Fruit fly (Drosophila melanogaster) whole organism, embryonic: Measurements from ENCODE around the gene opa.

Source experiments
- Abd-B ChIP-seq: fragments of 200-800 bp; sonication (Bioruptor generic); optimal IDR thresholded peaks from 2 replicates; lab custom pipeline; 2018; ENCODE audit warnings: missing biosample characterization, mild to moderate bottlenecking, missing genetic modification characterization, moderate library complexity
- Bgb ChIP-seq: fragments of 200-800 bp; sonication (Bioruptor generic); IDR thresholded peaks from 2 replicates; pipeline ENCODE4 v1.3.6; 2022; ENCODE audit warnings: missing biosample characterization, missing genetic modification characterization; ENCODE audit not compliant: partially characterized antibody
- C15 ChIP-seq: fragments of 200-800 bp; sonication (Bioruptor generic); IDR thresholded peaks from 3 replicates; pipeline ENCODE4 v1.3.6; 2022; ENCODE audit warnings: missing biosample characterization, missing genetic modification characterization
- CG11398 ChIP-seq: fragments of 200-800 bp; sonication (Bioruptor generic); optimal IDR thresholded peaks from 2 replicates; lab custom pipeline; 2016; ENCODE audit warnings: missing biosample characterization, missing genetic modification characterization
- CG12942 ChIP-seq: fragments of 200-800 bp; sonication (Bioruptor generic); optimal IDR thresholded peaks from 3 replicates; lab custom pipeline; 2016; ENCODE audit warnings: missing biosample characterization, missing genetic modification characterization
- CG2199 ChIP-seq: fragments of 200-800 bp; sonication (Bioruptor generic); IDR thresholded peaks from 3 replicates; pipeline ENCODE4 v1.3.6; 2022; ENCODE audit warnings: missing biosample characterization, missing genetic modification characterization
- CG2889 ChIP-seq: fragments of 200-800 bp; sonication (Bioruptor generic); IDR thresholded peaks from 3 replicates; pipeline ENCODE4 v1.3.6; 2022; ENCODE audit warnings: missing biosample characterization, missing genetic modification characterization
- CG32532 ChIP-seq: fragments of 200-800 bp; sonication (Bioruptor generic); IDR thresholded peaks from 2 replicates; pipeline ENCODE4 v1.3.6; 2022; ENCODE audit warnings: missing biosample characterization, missing genetic modification characterization
- CG32767 ChIP-seq: fragments of 200-800 bp; sonication (Bioruptor generic); IDR thresholded peaks from 2 replicates; pipeline ENCODE4 v1.3.6; 2022; ENCODE audit warnings: missing biosample characterization, missing genetic modification characterization
- CG34224 ChIP-seq: fragments of 200-800 bp; sonication (Bioruptor generic); IDR thresholded peaks from 3 replicates; pipeline ENCODE4 v1.3.6; 2022; ENCODE audit warnings: missing biosample characterization, missing genetic modification characterization; ENCODE audit not compliant: partially characterized antibody
- CG4707 ChIP-seq: fragments of 200-800 bp; sonication (Bioruptor generic); optimal IDR thresholded peaks from 2 replicates; lab custom pipeline; 2018; ENCODE audit warnings: missing biosample characterization, mild to moderate bottlenecking, missing genetic modification characterization, moderate library complexity
- CG6689 ChIP-seq: fragments of 200-800 bp; sonication (Bioruptor generic); IDR thresholded peaks from 2 replicates; pipeline ENCODE4 v1.3.6; 2022; ENCODE audit warnings: missing biosample characterization, missing genetic modification characterization
- CG7372 ChIP-seq: fragments of 200-800 bp; sonication (Bioruptor generic); IDR thresholded peaks from 2 replicates; pipeline ENCODE4 v1.3.6; 2022; ENCODE audit warnings: missing biosample characterization, missing genetic modification characterization
- CG7987 ChIP-seq: fragments of 200-800 bp; sonication (Bioruptor generic); optimal IDR thresholded peaks from 2 replicates; lab custom pipeline; 2018; ENCODE audit warnings: missing biosample characterization, mild to moderate bottlenecking, missing genetic modification characterization, moderate library complexity
- CG9817 ChIP-seq: fragments of 200-800 bp; sonication (Bioruptor generic); optimal IDR thresholded peaks from 2 replicates; lab custom pipeline; 2018; ENCODE audit warnings: missing biosample characterization, mild to moderate bottlenecking, missing genetic modification characterization, moderate library complexity
- CoRest ChIP-seq: fragments of 200-800 bp; sonication (Bioruptor generic); optimal IDR thresholded peaks from 3 replicates; lab custom pipeline; 2018; ENCODE audit warnings: missing biosample characterization, mild to moderate bottlenecking, missing genetic modification characterization, moderate library complexity
- Dbx ChIP-seq: fragments of 200-800 bp; sonication (Bioruptor generic); IDR thresholded peaks from 3 replicates; pipeline ENCODE4 v1.3.6; 2022; ENCODE audit warnings: missing biosample characterization, missing genetic modification characterization
- Dip2 ChIP-seq: fragments of 200-800 bp; sonication (Bioruptor generic); IDR thresholded peaks from 2 replicates; pipeline ENCODE4 v1.3.6; 2022; ENCODE audit warnings: missing biosample characterization, missing genetic modification characterization
- Dll ChIP-seq: fragments of 200-800 bp; sonication (Bioruptor generic); IDR thresholded peaks from 4 replicates; pipeline ENCODE4 v1.3.6; 2022; ENCODE audit warnings: missing biosample characterization, missing genetic modification characterization; ENCODE audit not compliant: partially characterized antibody
- Dp ChIP-seq: fragments of 200-800 bp; sonication (Bioruptor generic); optimal IDR thresholded peaks from 2 replicates; lab custom pipeline; 2018; ENCODE audit warnings: missing biosample characterization, mild to moderate bottlenecking, missing genetic modification characterization, moderate library complexity
- HLH54F ChIP-seq: fragments of 200-800 bp; sonication (Bioruptor generic); optimal IDR thresholded peaks from 3 replicates; lab custom pipeline; 2016; ENCODE audit warnings: missing biosample characterization, missing genetic modification characterization
- Hr3 ChIP-seq: fragments of 200-800 bp; sonication (Bioruptor generic); optimal IDR thresholded peaks from 3 replicates; lab custom pipeline; 2016; ENCODE audit warnings: missing biosample characterization, missing genetic modification characterization
- Jarid2 ChIP-seq: fragments of 200-800 bp; sonication (Bioruptor generic); optimal IDR thresholded peaks from 3 replicates; lab custom pipeline; 2017; ENCODE audit warnings: mild to moderate bottlenecking, missing biosample characterization, missing genetic modification reagents, missing genetic modification characterization
- Kr ChIP-seq: fragments of 200-800 bp; sonication (Bioruptor generic); optimal IDR thresholded peaks from 2 replicates; lab custom pipeline; 2017; ENCODE audit warnings: missing biosample characterization, mild to moderate bottlenecking, missing genetic modification characterization
- Lhr ChIP-seq: fragments of 200-800 bp; sonication (Bioruptor generic); optimal IDR thresholded peaks from 3 replicates; lab custom pipeline; 2017; ENCODE audit warnings: mild to moderate bottlenecking, missing biosample characterization, missing genetic modification reagents, missing genetic modification characterization
- Mad ChIP-seq: fragments of 200-800 bp; sonication (Bioruptor generic); optimal IDR thresholded peaks from 2 replicates; lab custom pipeline; 2016; ENCODE audit warnings: missing biosample characterization, missing genetic modification characterization
- Nf-YA ChIP-seq: fragments of 200-800 bp; sonication (Bioruptor generic); IDR thresholded peaks from 2 replicates; pipeline ENCODE4 v1.3.6; 2022; ENCODE audit warnings: missing biosample characterization, missing genetic modification characterization
- Nf-YC ChIP-seq: fragments of 200-800 bp; optimal IDR thresholded peaks from 3 replicates; lab custom pipeline; 2019; ENCODE audit warnings: missing biosample characterization, mild to moderate bottlenecking, missing genetic modification characterization, moderate library complexity
- Sry-β ChIP-seq: fragments of 200-800 bp; sonication (Bioruptor generic); optimal IDR thresholded peaks from 2 replicates; lab custom pipeline; 2018; ENCODE audit warnings: missing biosample characterization, mild to moderate bottlenecking, missing genetic modification characterization, moderate library complexity
- Sry-δ ChIP-seq: fragments of 200-800 bp; sonication (Bioruptor generic); optimal IDR thresholded peaks from 2 replicates; lab custom pipeline; 2016; ENCODE audit warnings: missing biosample characterization, missing genetic modification characterization
- TFAM ChIP-seq: fragments of 200-800 bp; sonication (Bioruptor generic); optimal IDR thresholded peaks from 2 replicates; lab custom pipeline; 2017; ENCODE audit warnings: missing biosample characterization, missing genetic modification characterization, inconsistent platforms
- bab2 ChIP-seq: fragments of 200-800 bp; sonication (Bioruptor generic); optimal IDR thresholded peaks from 2 replicates; lab custom pipeline; 2016; ENCODE audit warnings: missing biosample characterization, missing genetic modification characterization
- bsh ChIP-seq, 2 experiments: fragments of 200-800 bp; sonication (Bioruptor generic); optimal IDR thresholded peaks; 2 replicates each; lab custom pipeline; 2017 to 2018; ENCODE audit warnings: mild to moderate bottlenecking in 2 of 2, missing biosample characterization in 2 of 2, missing genetic modification characterization in 2 of 2, moderate library complexity in 1 of 2
- chif ChIP-seq, 2 experiments: fragments of 200-800 bp; sonication (Bioruptor generic); optimal IDR thresholded peaks; 3 replicates each; lab custom pipeline; 2016; ENCODE audit warnings: missing biosample characterization in 2 of 2, missing genetic modification characterization in 2 of 2
- cwo ChIP-seq: fragments of 200-800 bp; sonication (Bioruptor generic); optimal IDR thresholded peaks from 3 replicates; lab custom pipeline; 2017; ENCODE audit warnings: missing biosample characterization, missing genetic modification characterization, mild to moderate bottlenecking, moderate library complexity, missing genetic modification reagents
- dan ChIP-seq: fragments of 200-800 bp; sonication (Bioruptor generic); IDR thresholded peaks from 2 replicates; pipeline ENCODE4 v1.3.6; 2022; ENCODE audit warnings: missing biosample characterization, missing genetic modification characterization
- gcm ChIP-seq: fragments of 200-800 bp; sonication (Bioruptor generic); optimal IDR thresholded peaks from 2 replicates; lab custom pipeline; 2019; ENCODE audit warnings: missing biosample characterization, mild to moderate bottlenecking, missing genetic modification characterization, moderate library complexity
- kni ChIP-seq: fragments of 200-800 bp; sonication (Bioruptor generic); optimal IDR thresholded peaks from 3 replicates; lab custom pipeline; 2017; ENCODE audit warnings: mild to moderate bottlenecking, missing biosample characterization, missing genetic modification reagents, missing genetic modification characterization
- lab ChIP-seq: fragments of 200-800 bp; sonication (Bioruptor generic); optimal IDR thresholded peaks from 3 replicates; lab custom pipeline; 2017; ENCODE audit warnings: missing biosample characterization, missing genetic modification characterization, mild to moderate bottlenecking, moderate library complexity, missing genetic modification reagents
- lilli ChIP-seq: fragments of 200-800 bp; sonication (Bioruptor generic); optimal IDR thresholded peaks from 3 replicates; lab custom pipeline; 2016; ENCODE audit warnings: missing biosample characterization, missing genetic modification characterization
- onecut ChIP-seq: fragments of 200-800 bp; sonication (Bioruptor generic); IDR thresholded peaks from 2 replicates; pipeline ENCODE4 v1.3.6; 2022; ENCODE audit warnings: missing biosample characterization, missing genetic modification characterization
- psq ChIP-seq: fragments of 200-800 bp; sonication (Bioruptor generic); optimal IDR thresholded peaks from 2 replicates; lab custom pipeline; 2017; ENCODE audit warnings: missing biosample characterization, missing genetic modification characterization
- schlank ChIP-seq: fragments of 200-800 bp; sonication (Bioruptor generic); optimal IDR thresholded peaks from 2 replicates; lab custom pipeline; 2018; ENCODE audit warnings: missing biosample characterization, mild to moderate bottlenecking, missing genetic modification characterization
- slbo ChIP-seq: fragments of 200-800 bp; sonication (Bioruptor generic); IDR thresholded peaks from 2 replicates; pipeline ENCODE4 v1.3.6; 2022; ENCODE audit warnings: missing biosample characterization, missing genetic modification characterization
- sug ChIP-seq: fragments of 200-800 bp; optimal IDR thresholded peaks from 2 replicates; lab custom pipeline; 2019; ENCODE audit warnings: missing biosample characterization, mild to moderate bottlenecking, missing genetic modification characterization, moderate library complexity
- tgo ChIP-seq: fragments of 200-800 bp; sonication (Bioruptor generic); IDR thresholded peaks from 3 replicates; pipeline ENCODE4 v1.3.6; 2022; ENCODE audit warnings: missing biosample characterization, missing genetic modification characterization
- tll ChIP-seq, 2 experiments: fragments of 200-800 bp in 1 of 2; fragments of >200 bp in 1 of 2; sonication (Bioruptor generic) in 1 of 2; optimal IDR thresholded peaks; 2 replicates each; lab custom pipeline; 2017 to 2019; ENCODE audit warnings: missing biosample characterization in 2 of 2, missing genetic modification characterization in 2 of 2, mild to moderate bottlenecking in 1 of 2, moderate library complexity in 1 of 2
- trh ChIP-seq: fragments of 200-800 bp; sonication (Bioruptor generic); optimal IDR thresholded peaks from 2 replicates; lab custom pipeline; 2016; ENCODE audit warnings: missing biosample characterization, missing genetic modification characterization
- wdn ChIP-seq: fragments of 200-800 bp; sonication (Bioruptor generic); IDR thresholded peaks from 2 replicates; pipeline ENCODE4 v1.3.6; 2022; ENCODE audit warnings: missing biosample characterization, missing genetic modification characterization
- wek ChIP-seq: fragments of 200-800 bp; sonication (Bioruptor generic); optimal IDR thresholded peaks from 3 replicates; lab custom pipeline; 2018; ENCODE audit warnings: missing biosample characterization, mild to moderate bottlenecking, missing genetic modification characterization, moderate library complexity

Gene opa

dm6 chr3R:4804126-4804649, 48.4 kb upstream of the opa start (continued):
- TF ChIP-seq cwo (GFP tag; lab: Kevin White, UChicago) (no peak), wdn (GFP tag; lab: Robert Waterston, UW) (no peak), CG12942 (GFP tag; lab: Kevin White, UChicago) (no peak), lab (GFP tag; lab: Kevin White, UChicago) (peak; percentile 26), Dip2 (GFP tag; lab: Robert Waterston, UW) (no peak), CG9817 (tag; lab: Kevin White, UChicago) (peak; percentile 39), tll (GFP tag; optimal IDR thresholded peaks at IDR 0.05; lab: Kevin White, UChicago) (no peak), CG11398 (GFP tag; lab: Kevin White, UChicago) (no peak), chif (GFP tag; optimal IDR thresholded peaks at IDR 0.05; lab: Kevin White, UChicago) (no peak), Sry-β (GFP tag; lab: Kevin White, UChicago) (peak; percentile 9), dan (GFP tag; lab: Robert Waterston, UW) (no peak), bab2 (GFP tag; lab: Kevin White, UChicago) (no peak), TFAM (no peak), CG32767 (GFP tag; lab: Robert Waterston, UW) (no peak), CG7372 (GFP tag; lab: Robert Waterston, UW) (no peak), schlank (no peak), sug (tag; lab: Kevin White, UChicago) (peak; percentile 93), kni (no peak), Kr (no peak), Abd-B (GFP tag; lab: Kevin White, UChicago) (no peak), CG4707 (GFP tag; lab: Kevin White, UChicago) (no peak), HLH54F (no peak), CG32532 (GFP tag; lab: Robert Waterston, UW) (0 out of 2 replicates have a peak, but pooled peaks have one; percentile 24), CG34224 (peak; percentile 29; the same call in 1 of the 3 replicates), tgo (GFP tag; lab: Robert Waterston, UW) (no peak; the same call in 2 of the 3 replicates), Hr3 (GFP tag; lab: Kevin White, UChicago) (no peak), lilli (GFP tag; lab: Kevin White, UChicago) (peak; percentile 3), Dp (GFP tag; lab: Kevin White, UChicago) (no peak), Mad (GFP tag; lab: Kevin White, UChicago) (no peak), Bgb (no peak), Nf-YC (tag; lab: Kevin White, UChicago) (no peak), Dll (GFP tag; lab: Robert Waterston, UW) (peak; percentile 57; the same call in 2 of the 4 replicates), onecut (GFP tag; lab: Robert Waterston, UW) (no peak), psq (GFP tag; lab: Kevin White, UChicago) (no peak), gcm (no peak), Jarid2 (GFP tag; lab: Kevin White, UChicago) (no peak), CG6689 (GFP tag; lab: Robert Waterston, UW) (peak; percentile 34; the same call in 1 of the 2 replicates), bsh (GFP tag; optimal IDR thresholded peaks at IDR 0.05; lab: Kevin White, UChicago) (peak in 1 of 2 experiments; percentile 12), wek (GFP tag; lab: Kevin White, UChicago) (no peak), Lhr (GFP tag; lab: Kevin White, UChicago) (no peak), CG2199 (GFP tag; lab: Robert Waterston, UW) (peak; percentile 94), Nf-YA (GFP tag; lab: Robert Waterston, UW) (no peak), CG7987 (no peak), CG2889 (0 out of 3 replicates have a peak, but pooled peaks have one; percentile 7), slbo (GFP tag; lab: Robert Waterston, UW) (peak; percentile 14), C15 (GFP tag; lab: Robert Waterston, UW) (no peak), trh (GFP tag; lab: Kevin White, UChicago) (no peak), Sry-δ (GFP tag; lab: Kevin White, UChicago) (no peak), CoRest (tag; lab: Kevin White, UChicago) (peak; percentile 36), Dbx (no peak)
